Worm (Caenorhabditis elegans) whole organism, L4 larva: Measurements from ENCODE around the gene dcn-1.

Experiments used
- D1046.2 ChIP-seq: fragments of 200-800 bp; sonication (Bioruptor generic); IDR thresholded peaks from 2 replicates; pipeline ENCODE4 v1.3.6; 2022; ENCODE audit warnings: missing genetic modification characterization, missing compliant biosample characterization
- F26F4.8 ChIP-seq: fragments of 200-800 bp; sonication (Bioruptor generic); conservative IDR thresholded peaks from 2 replicates; pipeline ENCODE4 v1.3.6; 2022; ENCODE audit warnings: missing genetic modification characterization, missing compliant biosample characterization
- F49E8.2 ChIP-seq: sonication (generic microtip); optimal IDR thresholded peaks from 2 replicates; lab custom pipeline; 2016; ENCODE audit warnings: missing compliant biosample characterization, mild to moderate bottlenecking, missing genetic modification characterization, borderline replicate concordance
- R02D3.7 ChIP-seq: fragments of 150-350 bp; sonication (generic microtip); optimal IDR thresholded peaks from 3 replicates; lab custom pipeline; 2014; ENCODE audit warnings: missing biosample characterization, missing genetic modification characterization
- Y48G9A.11 ChIP-seq: fragments of 200-800 bp; sonication (Bioruptor generic); IDR thresholded peaks from 2 replicates; pipeline ENCODE4 v1.3.6; 2022; ENCODE audit warnings: missing genetic modification reagents, missing genetic modification characterization, missing compliant biosample characterization
- Y5F2A.4 ChIP-seq: fragments of 200-800 bp; sonication (Bioruptor generic); optimal IDR thresholded peaks from 2 replicates; lab custom pipeline; 2018; ENCODE audit warnings: mild to moderate bottlenecking, missing genetic modification characterization, missing compliant biosample characterization
- ZK546.5 ChIP-seq, 2 experiments: sonication (generic microtip); optimal IDR thresholded peaks; 2 replicates each; lab custom pipeline; 2017; ENCODE audit warnings: missing biosample characterization in 2 of 2, missing genetic modification characterization in 2 of 2
- aha-1 ChIP-seq: fragments of 150-350 bp; peaks from one replicate; lab custom pipeline; 2014; ENCODE audit warnings: missing biosample characterization, missing genetic modification characterization
- attf-4 ChIP-seq: sonication (generic microtip); optimal IDR thresholded peaks from 3 replicates; lab custom pipeline; 2017; ENCODE audit warnings: missing biosample characterization, missing genetic modification characterization
- ctbp-1 ChIP-seq: fragments of 200-800 bp; sonication (Bioruptor generic); IDR thresholded peaks from 2 replicates; pipeline ENCODE4 v1.3.6; 2022; ENCODE audit warnings: missing genetic modification reagents, missing genetic modification characterization, missing compliant biosample characterization
- daf-12 ChIP-seq: fragments of 150-350 bp; optimal IDR thresholded peaks from 2 replicates; lab custom pipeline; 2014; ENCODE audit warnings: missing biosample characterization, missing genetic modification reagents, missing genetic modification characterization
- daf-16 ChIP-seq, 3 experiments: sonication (generic microtip); optimal IDR thresholded peaks; 2 replicates each; lab custom pipeline; 2016 to 2017; ENCODE audit warnings: missing genetic modification characterization in 3 of 3, missing genetic modification reagents in 3 of 3, mild to moderate bottlenecking in 2 of 3, missing compliant biosample characterization in 2 of 3, missing biosample characterization in 1 of 3, moderate library complexity in 1 of 3
- dpl-1 ChIP-seq: fragments of 150-350 bp; optimal IDR thresholded peaks from 2 replicates; lab custom pipeline; 2014; ENCODE audit warnings: missing biosample characterization, missing genetic modification reagents, missing genetic modification characterization
- gei-8 ChIP-seq: fragments of 200-800 bp; sonication (Bioruptor generic); optimal IDR thresholded peaks from 2 replicates; lab custom pipeline; 2018; ENCODE audit warnings: mild to moderate bottlenecking, missing genetic modification characterization, missing compliant biosample characterization
- hlh-30 ChIP-seq: sonication (generic microtip); optimal IDR thresholded peaks from 2 replicates; lab custom pipeline; 2017; ENCODE audit warnings: antibody characterized with exemption, mild to moderate bottlenecking, missing genetic modification characterization, missing compliant biosample characterization; ENCODE audit not compliant: insufficient read depth
- jun-1 ChIP-seq: fragments of 150-350 bp; optimal IDR thresholded peaks from 2 replicates; lab custom pipeline; 2014; ENCODE audit warnings: missing biosample characterization, missing genetic modification reagents, missing genetic modification characterization
- lin-1 ChIP-seq: fragments of 200-800 bp; sonication (Bioruptor generic); IDR thresholded peaks from 2 replicates; pipeline ENCODE4 v1.3.6; 2022; ENCODE audit warnings: missing genetic modification reagents, missing genetic modification characterization, missing compliant biosample characterization
- lir-3 ChIP-seq: sonication (generic microtip); optimal IDR thresholded peaks from 2 replicates; lab custom pipeline; 2016; ENCODE audit warnings: mild to moderate bottlenecking, missing genetic modification characterization, missing compliant biosample characterization
- lsy-2 ChIP-seq, 2 experiments: fragments of 150-350 bp in 1 of 2; sonication (generic microtip) in 1 of 2; optimal IDR thresholded peaks; 2 replicates each; lab custom pipeline; 2014 to 2017; ENCODE audit warnings: missing biosample characterization in 2 of 2, missing genetic modification characterization in 2 of 2
- mdl-1 ChIP-seq, 2 experiments: fragments of 150-350 bp in 1 of 2; sonication (generic microtip) in 1 of 2; optimal IDR thresholded peaks; 2 replicates each; lab custom pipeline; 2014 to 2017; ENCODE audit warnings: missing biosample characterization in 2 of 2, missing genetic modification characterization in 2 of 2
- mep-1 ChIP-seq: fragments of 150-350 bp; sonication (generic microtip); optimal IDR thresholded peaks from 3 replicates; lab custom pipeline; 2014; ENCODE audit warnings: missing biosample characterization, missing genetic modification characterization
- mes-2 ChIP-seq: sonication (generic microtip); optimal IDR thresholded peaks from 2 replicates; lab custom pipeline; 2016; ENCODE audit warnings: missing genotype, mild to moderate bottlenecking, missing genetic modification characterization, missing compliant biosample characterization; ENCODE audit not compliant: poor library complexity, severe bottlenecking
- nhr-41 ChIP-seq: fragments of 200-800 bp; sonication (Bioruptor generic); IDR thresholded peaks from 2 replicates; pipeline ENCODE4 v1.3.6; 2022; ENCODE audit warnings: missing genetic modification reagents, missing genetic modification characterization, missing compliant biosample characterization
- nhr-42 ChIP-seq: fragments of 200-800 bp; sonication (Bioruptor generic); IDR thresholded peaks from 2 replicates; pipeline ENCODE4 v1.3.6; 2022; ENCODE audit warnings: missing genetic modification characterization, missing compliant biosample characterization
- nhr-76 ChIP-seq: fragments of 150-350 bp; optimal IDR thresholded peaks from 2 replicates; lab custom pipeline; 2014; ENCODE audit warnings: missing biosample characterization, missing genetic modification characterization
- nhr-77 ChIP-seq: fragments of 150-350 bp; optimal IDR thresholded peaks from 2 replicates; lab custom pipeline; 2014; ENCODE audit warnings: missing biosample characterization, missing genetic modification characterization
- snpc-1.2 ChIP-seq: fragments of 200-800 bp; sonication (Bioruptor generic); IDR thresholded peaks from 2 replicates; pipeline ENCODE4 v1.3.6; 2022; ENCODE audit warnings: missing genetic modification reagents, missing genetic modification characterization, missing compliant biosample characterization
- tag-97 ChIP-seq: fragments of 200-800 bp; sonication (Bioruptor generic); IDR thresholded peaks from 2 replicates; pipeline ENCODE4 v1.3.6; 2022; ENCODE audit warnings: missing genetic modification characterization, missing compliant biosample characterization
- zip-11 ChIP-seq: fragments of 200-800 bp; sonication (Bioruptor generic); IDR thresholded peaks from 2 replicates; pipeline ENCODE4 v1.3.6; 2022; ENCODE audit warnings: missing genetic modification characterization, missing compliant biosample characterization
- zip-2 ChIP-seq: fragments of 150-350 bp; optimal IDR thresholded peaks from 2 replicates; lab custom pipeline; 2014; ENCODE audit warnings: missing biosample characterization, missing genetic modification characterization
- ztf-11 ChIP-seq: fragments of 150-350 bp; optimal IDR thresholded peaks from 2 replicates; lab custom pipeline; 2014; ENCODE audit warnings: missing biosample characterization, missing genetic modification characterization

Gene dcn-1

ce11 chrIII:4294153-4294862 is 19.4 kb upstream of the dcn-1 start, which contains the start of the genes nth-1 and R10E4.7:
TSS of gene nth-1 (minus strand) at chrIII:4294253.
TSS of gene R10E4.7 (plus strand) at chrIII:4294812.
- TF ChIP-seq F26F4.8 (GFP tag; lab: Robert Waterston, UW) (no peak), hlh-30 (no peak), dpl-1 (GFP tag; lab: Kevin White, UChicago) (no peak), D1046.2 (GFP tag; lab: Robert Waterston, UW) (no peak), jun-1 (no peak), ZK546.5 (tag; optimal IDR thresholded peaks at IDR 0.05; lab: Kevin White, UChicago) (no peak), snpc-1.2 (GFP tag; lab: Robert Waterston, UW) (no peak), Y48G9A.11 (GFP tag; lab: Robert Waterston, UW) (no peak), lsy-2 (tag; optimal IDR thresholded peaks at IDR 0.05; lab: Kevin White, UChicago) (no peak), Y5F2A.4 (no peak), nhr-41 (GFP tag; lab: Robert Waterston, UW) (no peak), daf-12 (tag; lab: Kevin White, UChicago) (no peak)

- TF ChIP-seq tag-97 (no peak), zip-2 (tag; lab: Kevin White, UChicago) (no peak), mdl-1 (tag; optimal IDR thresholded peaks at IDR 0.05; lab: Kevin White, UChicago) (no peak), lin-1 (GFP tag; lab: Robert Waterston, UW) (no peak), hlh-30 (no peak), ztf-11 (tag; lab: Kevin White, UChicago) (no peak), ctbp-1 (no peak), nhr-42 (GFP tag; lab: Robert Waterston, UW) (no peak), zip-11 (no peak), lsy-2 (tag; optimal IDR thresholded peaks at IDR 0.05; lab: Kevin White, UChicago) (peak in 1 of 2 experiments; percentile 28), snpc-1.2 (GFP tag; lab: Robert Waterston, UW) (no peak), F49E8.2 (tag; lab: Kevin White, UChicago) (no peak), lir-3 (tag; lab: Kevin White, UChicago) (no peak), daf-16 (GFP tag; optimal IDR thresholded peaks at IDR 0.05; lab: Kevin White, UChicago) (peak in 1 of 2 experiments; percentile 30), daf-16 (tag; optimal IDR thresholded peaks at IDR 0.05; lab: Kevin White, UChicago) (peak; percentile 23), nhr-76 (tag; lab: Kevin White, UChicago) (no peak), R02D3.7 (tag; lab: Kevin White, UChicago) (no peak)
Measured at ce11 chrIII:4300989-4301498, 12.7 kb upstream of the dcn-1 start, which contains the start of gene R10E4.11. TSS of gene R10E4.11 (minus strand) at chrIII:4301039.

ce11 chrIII:4302293-4302692 is 11.4 kb upstream of the dcn-1 start, which contains the start of gene R10E4.9:
TSS of gene R10E4.9 (minus strand) at chrIII:4302393.
- TF ChIP-seq gei-8 (GFP tag; lab: Kevin White, UChicago), result no peak
- TF ChIP-seq mdl-1 (tag; optimal IDR thresholded peaks at IDR 0.05; lab: Kevin White, UChicago), result no peak
- TF ChIP-seq nhr-77 (tag; lab: Kevin White, UChicago), result no peak
- no peak for TF ChIP-seq hlh-30
- no peak for TF ChIP-seq mes-2 (tag; lab: Kevin White, UChicago)
- TF ChIP-seq nhr-76 (tag; lab: Kevin White, UChicago), result no peak
- TF ChIP-seq mep-1 (tag; lab: Kevin White, UChicago), result no peak

- TF ChIP-seq daf-16 (GFP tag; optimal IDR thresholded peaks at IDR 0.05; lab: Kevin White, UChicago) (no peak), daf-16 (tag; optimal IDR thresholded peaks at IDR 0.05; lab: Kevin White, UChicago) (peak; percentile 55), nhr-77 (tag; lab: Kevin White, UChicago) (no peak)
Measured at ce11 chrIII:4302780-4303179, 10.9 kb upstream of the dcn-1 start.

- no peak for TF ChIP-seq attf-4 (tag; lab: Kevin White, UChicago)
- TF ChIP-seq aha-1, result peak; percentile 92
Measured at ce11 chrIII:4309303-4309702, 4.4 kb upstream of the dcn-1 start.
